Worm (Caenorhabditis elegans): ENCODE measurements around the gene mbk-1.

DNA sequence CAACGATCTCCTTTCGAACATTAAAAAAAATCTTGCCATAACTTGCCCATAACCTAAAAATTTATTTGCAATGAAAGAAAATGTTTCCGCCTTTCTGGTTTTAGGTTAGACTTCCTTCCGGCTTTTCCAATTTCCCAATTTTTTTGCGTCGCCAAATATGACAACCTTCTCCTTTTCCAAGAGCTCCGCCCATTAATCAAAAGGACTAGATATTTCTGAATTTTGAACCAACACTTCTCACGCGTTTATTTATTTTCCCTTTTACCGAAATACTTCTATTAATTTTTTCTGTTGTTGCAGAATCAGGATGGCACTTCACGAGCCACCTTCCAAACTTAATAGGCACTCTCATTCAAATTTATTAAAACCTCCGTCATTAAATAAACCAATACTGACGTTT is 21.3 kb upstream of the mbk-1 start, which contains the start of gene egrh-1:
- no peak for TF ChIP-seq pqm-1 (tag; optimal IDR thresholded peaks at IDR 0.05)
- no peak for TF ChIP-seq pag-3 (tag; optimal IDR thresholded peaks at IDR 0.05; ENCODE audit: borderline replicate concordance)
- no peak for TF ChIP-seq pax-1 (tag; optimal IDR thresholded peaks at IDR 0.05)
- TF ChIP-seq nhr-11 (tag; optimal IDR thresholded peaks at IDR 0.05), result no peak
- TF ChIP-seq lin-11 (tag; optimal IDR thresholded peaks at IDR 0.05), result no peak
- no peak for TF ChIP-seq dve-1 (tag; optimal IDR thresholded peaks at IDR 0.05)
- TF ChIP-seq nhr-232 (tag; optimal IDR thresholded peaks at IDR 0.05), result no peak
- no peak for TF ChIP-seq pha-4 (tag; optimal IDR thresholded peaks at IDR 0.05)
- TF ChIP-seq npax-4 (tag; optimal IDR thresholded peaks at IDR 0.05), result no peak
- no peak for TF ChIP-seq hlh-13 (GFP tag; optimal IDR thresholded peaks at IDR 0.05)
- no peak for TF ChIP-seq unc-86 (tag; optimal IDR thresholded peaks at IDR 0.05)
- no peak for TF ChIP-seq ets-4 (tag; optimal IDR thresholded peaks at IDR 0.05)
- no peak for TF ChIP-seq Y22D7AL.16 (tag; optimal IDR thresholded peaks at IDR 0.05)
- no peak for TF ChIP-seq ceh-30 (tag; optimal IDR thresholded peaks at IDR 0.05)
